Fruit fly (Drosophila melanogaster): ENCODE data around the gene eIF2alpha.

- peak; percentile 20; the same call in 1 of the 2 replicates for TF ChIP-seq Ets98B (GFP tag; IDR thresholded peaks at IDR 0.05)
- no peak for TF ChIP-seq fd96Ca (GFP tag; IDR thresholded peaks at IDR 0.05)
- TF ChIP-seq CG14655 (GFP tag; optimal IDR thresholded peaks at IDR 0.05): no peak
- TF ChIP-seq Pif1B (GFP tag; optimal IDR thresholded peaks at IDR 0.05): peak; percentile 10
- no peak for TF ChIP-seq CG12605 (GFP tag; IDR thresholded peaks at IDR 0.05)
- TF ChIP-seq CG8301 (tag; optimal IDR thresholded peaks at IDR 0.05): no peak
- peak; percentile 15 for TF ChIP-seq EcR (GFP tag; optimal IDR thresholded peaks at IDR 0.05)
- peak; percentile 8 for TF ChIP-seq CG13204 (GFP tag; optimal IDR thresholded peaks at IDR 0.05)
- TF ChIP-seq CG15710 (tag; optimal IDR thresholded peaks at IDR 0.05): no peak
- TF ChIP-seq Pif1A (GFP tag; optimal IDR thresholded peaks at IDR 0.05): no peak
- peak; percentile 1 for TF ChIP-seq gl (tag; optimal IDR thresholded peaks at IDR 0.05)
Observed at dm6 chrX:16425145-16425544, 21.6 kb downstream of the eIF2alpha start.

Data from whole organism, pupa.